Worm (Caenorhabditis elegans): ENCODE results near the gene cnc-7.

DNA sequence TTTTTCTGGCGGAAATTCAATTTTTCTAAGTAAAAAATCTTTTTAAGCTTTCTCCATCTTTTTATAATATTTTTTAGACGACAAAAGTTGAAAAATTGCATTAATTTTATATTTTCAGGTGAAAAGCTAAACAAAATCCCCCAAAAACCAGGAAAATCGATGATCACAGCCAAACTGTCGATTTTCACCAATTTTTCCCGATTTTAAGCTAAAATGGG, 31.2 kb downstream of the cnc-7 start, which contains the start of the genes fce-2 and F48F5.8:
- TF ChIP-seq elt-3 (tag; optimal IDR thresholded peaks at IDR 0.05) = no peak
- TF ChIP-seq nhr-28 (tag; optimal IDR thresholded peaks at IDR 0.05) = no peak
